Worm (Caenorhabditis elegans) whole organism, L3 larva: Measurements from ENCODE around the gene nsph-4.3.

Source experiments
- aly-2 ChIP-seq: fragments of 150-350 bp; optimal IDR thresholded peaks from 2 replicates; lab custom pipeline; 2014; ENCODE audit warnings: missing biosample characterization, missing genetic modification characterization
- egl-27 ChIP-seq: sonication (generic microtip); optimal IDR thresholded peaks from 4 replicates; lab custom pipeline; 2017; ENCODE audit warnings: missing biosample characterization, missing genetic modification reagents, missing genetic modification characterization
- elt-3 ChIP-seq, 3 experiments: fragments of 150-350 bp in 1 of 3; sonication (generic microtip) in 2 of 3; optimal IDR thresholded peaks; 2 replicates in 2 of 3; 4 replicates in 1 of 3; lab custom pipeline; 2014 to 2017; ENCODE audit warnings: missing biosample characterization in 3 of 3, missing genetic modification characterization in 3 of 3
- fkh-10 ChIP-seq: sonication (generic microtip); optimal IDR thresholded peaks from 2 replicates; lab custom pipeline; 2017; ENCODE audit warnings: missing biosample characterization, missing genetic modification reagents, missing genetic modification characterization
- fos-1 ChIP-seq: fragments of 150-350 bp; optimal IDR thresholded peaks from 2 replicates; lab custom pipeline; 2014; ENCODE audit warnings: missing biosample characterization, missing genetic modification characterization
- lin-39 ChIP-seq: fragments of 150-350 bp; optimal IDR thresholded peaks from 2 replicates; lab custom pipeline; 2018; ENCODE audit warnings: missing biosample characterization, missing genetic modification reagents, missing genetic modification characterization
- mml-1 ChIP-seq: fragments of 150-350 bp; sonication (generic microtip); optimal IDR thresholded peaks from 3 replicates; lab custom pipeline; 2014; ENCODE audit warnings: missing biosample characterization, missing genetic modification characterization
- nhr-12 ChIP-seq: fragments of 150-350 bp; optimal IDR thresholded peaks from 2 replicates; lab custom pipeline; 2014; ENCODE audit warnings: missing biosample characterization, missing genetic modification characterization
- nhr-23 ChIP-seq: fragments of 150-350 bp; optimal IDR thresholded peaks from 2 replicates; lab custom pipeline; 2014; ENCODE audit warnings: missing biosample characterization, missing genetic modification reagents, missing genetic modification characterization
- nhr-237 ChIP-seq: fragments of 150-350 bp; optimal IDR thresholded peaks from 2 replicates; lab custom pipeline; 2014; ENCODE audit warnings: missing biosample characterization, missing genetic modification characterization
- nhr-76 ChIP-seq: fragments of 150-350 bp; sonication (generic microtip); optimal IDR thresholded peaks from 5 replicates; lab custom pipeline; 2014; ENCODE audit warnings: missing biosample characterization, missing genetic modification characterization
- sea-2 ChIP-seq: fragments of 150-350 bp; sonication (generic microtip); optimal IDR thresholded peaks from 4 replicates; lab custom pipeline; 2014; ENCODE audit warnings: missing biosample characterization, missing genetic modification reagents, missing genetic modification characterization
- snpc-4 ChIP-seq: fragments of 150-350 bp; optimal IDR thresholded peaks from 2 replicates; lab custom pipeline; 2014; ENCODE audit warnings: missing biosample characterization, missing genetic modification characterization
- ztf-11 ChIP-seq: fragments of 150-350 bp; optimal IDR thresholded peaks from 2 replicates; lab custom pipeline; 2014; ENCODE audit warnings: missing biosample characterization, missing genetic modification characterization

- TF ChIP-seq fos-1 (tag; lab: Kevin White, UChicago) (no peak), sea-2 (GFP tag; lab: Kevin White, UChicago) (no peak), egl-27 (peak; percentile 67), lin-39 (tag; lab: Kevin White, UChicago) (peak; percentile 50), snpc-4 (peak; percentile 69), nhr-23 (tag; lab: Kevin White, UChicago) (peak; percentile 76), aly-2 (tag; lab: Kevin White, UChicago) (no peak), nhr-237 (tag; lab: Kevin White, UChicago) (no peak), fkh-10 (GFP tag; lab: Kevin White, UChicago) (no peak), nhr-76 (tag; lab: Kevin White, UChicago) (no peak), nhr-12 (tag; lab: Kevin White, UChicago) (no peak), ztf-11 (tag; lab: Kevin White, UChicago) (no peak), mml-1 (tag; lab: Kevin White, UChicago) (no peak), elt-3 (tag; optimal IDR thresholded peaks at IDR 0.05; lab: Kevin White, UChicago) (no peak)
These were observed 38.9 kb downstream of the nsph-4.3 start, which contains the start of gene R13A5.7 for ce11 chrIII:7570083-7570695.
